Worm (Caenorhabditis elegans): ENCODE data around the gene F44E5.1.

- TF ChIP-seq ceh-28 (tag; optimal IDR thresholded peaks at IDR 0.05) (no peak), nhr-25 (tag; optimal IDR thresholded peaks at IDR 0.05) (no peak)
These were observed 24.4 kb upstream of the F44E5.1 start, which contains the start of gene hda-5 for ce11 chrII:11798737-11799136.
